Worm (Caenorhabditis elegans): Measurements from ENCODE around the gene ctns-1.
A peak's percentile ranks its signal among the peaks of the same experiment; 100 is the strongest.

ctns-1 gene

ce11 chrII:8152711-8153325 lies 16.1 kb upstream of the ctns-1 start:
- TF ChIP-seq ces-1 (GFP tag; optimal IDR thresholded peaks at IDR 0.05), result peak; percentile 88
- no peak for TF ChIP-seq ztf-11 (tag; optimal IDR thresholded peaks at IDR 0.05)

ce11 chrII:8149930-8150329 lies 13.2 kb upstream of the ctns-1 start, which contains the start of gene F10B5.3:
Gene F10B5.3 (minus strand): TSS chrII:8150030.
- TF ChIP-seq sptf-1 (tag; optimal IDR thresholded peaks at IDR 0.05) (no peak), nhr-237 (tag; optimal IDR thresholded peaks at IDR 0.05) (no peak), ztf-11 (tag; optimal IDR thresholded peaks at IDR 0.05) (no peak), unc-62 (GFP tag; optimal IDR thresholded peaks at IDR 0.05) (no peak), nhr-76 (tag; optimal IDR thresholded peaks at IDR 0.05) (no peak), cnd-1 (tag; optimal IDR thresholded peaks at IDR 0.05) (no peak), nhr-12 (tag; optimal IDR thresholded peaks at IDR 0.05) (no peak), lsy-2 (tag; optimal IDR thresholded peaks at IDR 0.05) (no peak), flh-1 (GFP tag; optimal IDR thresholded peaks at IDR 0.05) (no peak), elt-3 (tag; optimal IDR thresholded peaks at IDR 0.05) (no peak), mls-2 (tag; optimal IDR thresholded peaks at IDR 0.05) (no peak), blmp-1 (tag; optimal IDR thresholded peaks at IDR 0.05) (no peak)

- TF ChIP-seq nhr-76 (tag; optimal IDR thresholded peaks at IDR 0.05), result no peak
Observed at ce11 chrII:8144543-8144942, 7.8 kb upstream of the ctns-1 start, which contains the start of gene F10B5.2. Gene F10B5.2 (plus strand): TSS chrII:8144762.

- TF ChIP-seq flh-1 (GFP tag; optimal IDR thresholded peaks at IDR 0.05) (no peak), lin-13 (tag; optimal IDR thresholded peaks at IDR 0.05) (no peak), nhr-237 (tag; optimal IDR thresholded peaks at IDR 0.05) (peak; percentile 57), mep-1 (tag; optimal IDR thresholded peaks at IDR 0.05) (no peak), hlh-1 (tag; optimal IDR thresholded peaks at IDR 0.05) (peak; percentile 40), lsy-2 (tag; optimal IDR thresholded peaks at IDR 0.05) (peak; percentile 94)
Observed at ce11 chrII:8143278-8143931, 6.7 kb upstream of the ctns-1 start, which contains the start of the genes ints-11 and rpl-10. Gene ints-11 (minus strand): TSS chrII:8143478. Gene rpl-10 (plus strand): TSS chrII:8143881.

DNA sequence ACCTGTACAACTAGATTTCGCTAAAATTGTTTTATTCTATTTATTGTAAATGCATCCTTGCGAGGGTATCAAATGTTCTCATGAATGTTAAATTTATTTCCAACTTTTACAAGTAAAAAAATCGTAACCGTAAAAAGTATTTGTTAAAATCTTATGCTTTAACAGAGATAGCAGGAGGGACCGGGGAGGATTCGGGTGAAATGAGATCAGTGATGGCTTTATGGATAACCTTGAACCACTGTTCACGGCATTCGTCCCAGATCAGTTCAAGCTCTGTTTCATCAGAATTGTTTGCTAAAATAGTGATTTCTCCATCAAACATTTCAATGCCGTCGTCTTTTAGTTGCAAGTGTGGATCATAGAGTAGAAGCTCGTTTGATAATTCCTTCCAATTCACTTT lies 4.4 kb upstream of the ctns-1 start:
- no peak for TF ChIP-seq ces-1 (GFP tag; optimal IDR thresholded peaks at IDR 0.05)
- TF ChIP-seq lin-32 (GFP tag; optimal IDR thresholded peaks at IDR 0.05), result no peak
- TF ChIP-seq zip-8 (tag; optimal IDR thresholded peaks at IDR 0.05), result no peak
- no peak for TF ChIP-seq tbx-8 (GFP tag; optimal IDR thresholded peaks at IDR 0.05)
- no peak for TF ChIP-seq cnd-1 (tag; optimal IDR thresholded peaks at IDR 0.05)
- TF ChIP-seq bed-3 (GFP tag; optimal IDR thresholded peaks at IDR 0.05), result no peak
- TF ChIP-seq nhr-237 (tag; optimal IDR thresholded peaks at IDR 0.05), result no peak
- no peak for TF ChIP-seq mls-2 (tag; optimal IDR thresholded peaks at IDR 0.05)
- no peak for TF ChIP-seq unc-120 (tag; optimal IDR thresholded peaks at IDR 0.05; ENCODE audit: poor library complexity, severe bottlenecking)
- no peak for TF ChIP-seq nhr-76 (tag; optimal IDR thresholded peaks at IDR 0.05)

- no peak for TF ChIP-seq mls-2 (tag; optimal IDR thresholded peaks at IDR 0.05)
- no peak for TF ChIP-seq lin-32 (GFP tag; optimal IDR thresholded peaks at IDR 0.05)
- no peak for TF ChIP-seq nhr-2 (tag; optimal IDR thresholded peaks at IDR 0.05)
- no peak for TF ChIP-seq M03D4.4 (tag; optimal IDR thresholded peaks at IDR 0.05)
- TF ChIP-seq cnd-1 (tag; optimal IDR thresholded peaks at IDR 0.05), result no peak
- TF ChIP-seq ceh-83 (GFP tag; optimal IDR thresholded peaks at IDR 0.05), result peak; percentile 2
Observed at ce11 chrII:8138015-8138546, 1.4 kb upstream of the ctns-1 start, which contains the start of gene cdc-48.2. Gene cdc-48.2 (plus strand): TSS chrII:8138496.

DNA sequence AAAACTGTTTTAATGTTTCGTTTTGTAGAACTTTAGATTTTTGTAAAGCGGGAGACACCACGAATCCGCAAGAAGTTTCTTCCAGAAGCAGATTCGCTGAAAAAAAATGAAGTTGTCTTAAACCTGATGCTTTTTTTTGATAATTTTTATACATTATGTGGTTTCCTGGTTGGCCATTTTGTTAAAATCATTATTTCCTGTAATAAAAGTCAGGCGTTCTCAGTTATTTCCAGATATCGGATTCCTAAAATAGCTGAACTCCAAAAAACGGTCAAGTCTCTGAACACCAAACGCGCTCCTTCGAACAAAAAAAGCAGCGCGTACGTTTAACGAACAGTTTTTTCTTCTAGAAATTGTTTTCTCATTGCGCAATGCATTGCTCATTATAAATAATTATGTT lies 661 bp upstream of the ctns-1 start:
- TF ChIP-seq sptf-1 (tag; optimal IDR thresholded peaks at IDR 0.05) (peak; percentile 64), nhr-237 (tag; optimal IDR thresholded peaks at IDR 0.05) (peak; percentile 67), ceh-39 (tag; optimal IDR thresholded peaks at IDR 0.05) (no peak), ceh-43 (GFP tag; optimal IDR thresholded peaks at IDR 0.05) (no peak), zip-8 (tag; optimal IDR thresholded peaks at IDR 0.05) (peak; percentile 47), ces-1 (GFP tag; optimal IDR thresholded peaks at IDR 0.05) (peak; percentile 46), lin-13 (tag; optimal IDR thresholded peaks at IDR 0.05) (no peak), ztf-11 (tag; optimal IDR thresholded peaks at IDR 0.05) (no peak), pha-4 (tag; optimal IDR thresholded peaks at IDR 0.05) (no peak), blmp-1 (tag; optimal IDR thresholded peaks at IDR 0.05) (no peak), mab-5 (tag; optimal IDR thresholded peaks at IDR 0.05) (no peak), lsy-2 (tag; optimal IDR thresholded peaks at IDR 0.05) (peak; percentile 10), sem-2 (GFP tag; optimal IDR thresholded peaks at IDR 0.05) (no peak), mep-1 (tag; optimal IDR thresholded peaks at IDR 0.05) (no peak), M03D4.4 (tag; optimal IDR thresholded peaks at IDR 0.05) (no peak)
